Fruit fly (Drosophila melanogaster) whole organism, prepupa: ENCODE results near the gene ATPsynbetaL.

Experiments used
- CG8319 ChIP-seq: fragments of 200-800 bp; sonication (Bioruptor generic); optimal IDR thresholded peaks from 3 replicates; lab custom pipeline; 2016; ENCODE audit warnings: missing biosample characterization, missing genetic modification characterization
- Gug ChIP-seq: fragments of 200-800 bp; sonication (Bioruptor generic); IDR thresholded peaks from 2 replicates; pipeline ENCODE4 v1.3.6; 2022; ENCODE audit warnings: missing biosample characterization, missing genetic modification characterization
- Hr38 ChIP-seq: sonication (Bioruptor generic); optimal IDR thresholded peaks from 2 replicates; lab custom pipeline; 2016; ENCODE audit warnings: missing biosample characterization, missing genetic modification characterization
- Sox15 ChIP-seq: fragments of 200-800 bp; sonication (Bioruptor generic); optimal IDR thresholded peaks from 3 replicates; lab custom pipeline; 2016; ENCODE audit warnings: missing biosample characterization, missing genetic modification characterization
- net ChIP-seq: fragments of 200-800 bp; sonication (Bioruptor generic); optimal IDR thresholded peaks from 3 replicates; lab custom pipeline; 2016; ENCODE audit warnings: missing biosample characterization, missing genetic modification characterization

DNA sequence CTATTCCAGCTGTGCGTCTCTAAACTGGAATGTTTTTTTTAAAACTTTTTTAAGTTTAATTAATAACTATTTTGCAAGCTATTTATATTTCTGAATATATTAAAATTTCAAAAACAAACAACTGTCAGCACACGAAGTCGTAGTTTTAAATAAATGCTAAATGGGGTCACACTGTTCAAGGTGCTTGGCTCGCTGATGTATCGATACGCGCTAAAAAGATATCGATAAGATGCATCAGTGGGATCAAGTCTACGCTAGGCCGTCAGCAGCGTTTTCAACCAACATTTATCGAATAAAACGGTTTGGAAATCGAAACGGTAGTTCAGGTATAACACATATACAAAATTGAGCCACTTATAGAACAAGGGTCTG, 46.8 kb upstream of the ATPsynbetaL start, which contains the start of gene Diap1:
- no peak for TF ChIP-seq Sox15 (GFP tag; lab: Kevin White, UChicago)
- TF ChIP-seq Gug (GFP tag; lab: Robert Waterston, UW) = no peak
- no peak for TF ChIP-seq CG8319 (GFP tag; lab: Kevin White, UChicago)
- TF ChIP-seq Hr38 (GFP tag; lab: Kevin White, UChicago) = no peak
- TF ChIP-seq net (GFP tag; lab: Kevin White, UChicago) = no peak
